Worm (Caenorhabditis elegans) whole organism, midembryonic: ENCODE measurements around the gene nhr-235.

Experiments
- T22C8.4 ChIP-seq: fragments of 200-800 bp; sonication (Bioruptor generic); IDR thresholded peaks from 2 replicates; pipeline ENCODE4 v1.3.6; 2022; ENCODE audit warnings: missing genetic modification characterization, missing compliant biosample characterization
- cog-1 ChIP-seq: sonication (generic microtip); optimal IDR thresholded peaks from 2 replicates; lab custom pipeline; 2016; ENCODE audit warnings: missing genetic modification characterization, missing compliant biosample characterization
- flt-1 ChIP-seq: fragments of 200-800 bp; sonication (Bioruptor generic); IDR thresholded peaks from 2 replicates; pipeline ENCODE4 v1.3.6; 2022; ENCODE audit warnings: missing genetic modification characterization, missing compliant biosample characterization
- klf-2 ChIP-seq: fragments of 200-800 bp; sonication (Bioruptor generic); conservative IDR thresholded peaks from 2 replicates; pipeline ENCODE4 v1.3.6; 2022; ENCODE audit warnings: missing genetic modification reagents, missing genetic modification characterization, missing compliant biosample characterization
- med-1 ChIP-seq: sonication (generic microtip); optimal IDR thresholded peaks from 2 replicates; lab custom pipeline; 2017; ENCODE audit warnings: missing genetic modification characterization, mild to moderate bottlenecking, missing compliant biosample characterization, antibody characterized with exemption, missing genetic modification reagents; ENCODE audit not compliant: insufficient read depth
- ref-1 ChIP-seq: fragments of 200-800 bp; sonication (Bioruptor generic); conservative IDR thresholded peaks from 2 replicates; pipeline ENCODE4 v1.3.6; 2022; ENCODE audit warnings: missing genetic modification reagents, missing genetic modification characterization, missing compliant biosample characterization
- tab-1 ChIP-seq: fragments of 200-800 bp; sonication (Bioruptor generic); IDR thresholded peaks from 2 replicates; pipeline ENCODE4 v1.3.6; 2022; ENCODE audit warnings: missing genetic modification characterization, missing compliant biosample characterization
- ztf-23 ChIP-seq: fragments of 200-800 bp; sonication (Bioruptor generic); IDR thresholded peaks from 2 replicates; pipeline ENCODE4 v1.3.6; 2022; ENCODE audit warnings: missing genetic modification reagents, missing genetic modification characterization, missing compliant biosample characterization
- ztf-29 ChIP-seq: fragments of 200-800 bp; sonication (Bioruptor generic); IDR thresholded peaks from 2 replicates; pipeline ENCODE4 v1.3.6; 2022; ENCODE audit warnings: missing genetic modification reagents, missing genetic modification characterization, missing compliant biosample characterization

nhr-235 gene

DNA sequence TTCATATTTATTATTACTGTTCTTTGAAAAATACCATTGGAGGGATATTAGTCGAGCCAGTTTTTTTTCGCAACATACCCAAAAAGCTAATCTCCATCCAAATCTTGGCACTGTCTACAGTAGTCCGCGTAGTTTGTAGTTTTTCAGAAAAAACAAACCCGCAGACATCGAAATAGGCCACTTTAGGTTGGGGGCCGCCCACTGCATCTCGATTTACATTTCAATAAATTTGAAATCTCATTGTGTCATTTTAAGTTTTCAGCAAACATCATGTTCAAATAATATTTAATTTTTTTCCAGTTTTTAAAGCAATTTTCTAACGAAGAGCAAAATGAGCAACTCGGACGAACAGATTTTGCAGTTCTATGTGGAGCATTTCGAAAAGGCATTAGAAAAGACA is at the start of gene nhr-235:
TSS of gene nhr-235 (plus strand) at position 301 of the 400 bp plus-strand sequence.
- TF ChIP-seq ztf-29 (GFP tag; lab: Robert Waterston, UW) (no peak), cog-1 (tag; lab: Kevin White, UChicago) (no peak), med-1 (GFP tag; lab: Kevin White, UChicago) (no peak), ztf-23 (GFP tag; lab: Robert Waterston, UW) (no peak), T22C8.4 (no peak), ref-1 (no peak)

DNA sequence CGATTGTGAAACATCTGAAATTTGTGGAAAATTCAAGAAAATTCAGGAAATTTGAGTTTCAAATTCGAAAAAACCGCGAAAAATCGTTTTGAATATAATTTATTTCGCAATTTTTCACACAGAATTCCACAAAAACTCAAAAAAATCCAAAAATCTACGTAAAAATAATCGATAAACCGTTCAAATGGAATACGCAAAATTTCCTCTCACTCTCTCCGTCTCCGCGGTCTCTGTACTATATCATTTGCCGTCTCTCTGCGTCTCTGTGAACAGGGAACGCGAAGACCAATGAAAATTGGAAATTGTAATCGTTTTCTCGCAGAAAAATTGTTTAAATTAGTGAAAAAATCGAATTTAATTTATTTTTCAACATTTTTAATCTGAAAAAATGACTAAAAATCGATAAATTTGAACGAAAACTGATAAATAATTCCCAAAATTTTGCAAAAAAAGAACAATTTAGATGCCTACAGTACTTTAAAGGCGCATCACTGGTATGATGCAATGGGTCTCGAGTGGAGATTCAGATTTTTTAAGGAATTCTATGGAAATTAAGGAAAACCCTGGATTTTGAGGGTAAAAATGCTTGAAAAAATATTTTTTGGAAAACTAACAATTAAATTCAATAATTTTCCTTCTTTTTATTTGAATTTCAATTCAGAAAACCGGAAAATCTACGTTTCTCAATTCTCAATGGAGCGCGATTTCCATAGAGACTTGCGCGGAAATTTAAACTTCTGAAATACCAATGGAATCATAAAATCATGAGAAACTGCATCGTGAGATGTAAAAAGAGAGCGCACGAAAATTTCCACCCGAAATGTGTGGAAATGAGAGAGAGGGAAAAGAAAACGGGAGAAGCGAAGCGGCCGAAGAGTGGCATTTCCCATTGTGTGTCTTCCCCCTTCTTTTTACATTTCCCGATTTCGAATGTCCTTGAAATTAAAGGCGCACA is 36.5 kb upstream of the nhr-235 start, which contains the start of the genes ceh-100 and lips-15:
TSS of gene ceh-100 (minus strand) at position 14 of the 955 bp plus-strand sequence.
TSS of gene lips-15 (plus strand) at position 720 of the 955 bp plus-strand sequence.
- TF ChIP-seq T22C8.4, result peak; percentile 44; the same call in 1 of the 2 replicates
- no peak for TF ChIP-seq ztf-29 (GFP tag; lab: Robert Waterston, UW)

DNA sequence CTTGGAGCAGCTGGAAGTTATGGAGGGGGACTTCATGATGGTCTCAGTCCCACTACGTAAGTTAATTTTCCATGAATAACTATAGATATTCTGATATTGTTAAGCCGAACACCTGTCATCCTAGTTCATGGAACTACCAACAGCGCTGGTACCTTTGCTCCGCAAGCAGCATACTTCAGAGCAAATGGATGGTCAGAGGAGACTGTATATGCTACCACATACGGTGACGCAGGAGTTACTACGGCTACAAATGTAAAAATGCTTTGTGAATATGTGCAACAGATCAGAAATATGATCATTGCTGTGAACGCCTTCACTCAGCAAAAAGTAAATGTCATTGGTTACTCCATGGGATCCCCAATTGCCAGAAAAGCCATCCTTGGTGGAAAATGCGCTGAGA is 34.4 kb upstream of the nhr-235 start:
- TF ChIP-seq tab-1, result no peak
- no peak for TF ChIP-seq ref-1
- TF ChIP-seq cog-1 (tag; lab: Kevin White, UChicago), result no peak
- TF ChIP-seq T22C8.4, result no peak
- TF ChIP-seq ztf-29 (GFP tag; lab: Robert Waterston, UW), result no peak
- no peak for TF ChIP-seq flt-1
- TF ChIP-seq klf-2 (GFP tag; lab: Robert Waterston, UW), result no peak
- no peak for TF ChIP-seq med-1 (GFP tag; lab: Kevin White, UChicago)
- TF ChIP-seq ztf-23 (GFP tag; lab: Robert Waterston, UW), result no peak

DNA sequence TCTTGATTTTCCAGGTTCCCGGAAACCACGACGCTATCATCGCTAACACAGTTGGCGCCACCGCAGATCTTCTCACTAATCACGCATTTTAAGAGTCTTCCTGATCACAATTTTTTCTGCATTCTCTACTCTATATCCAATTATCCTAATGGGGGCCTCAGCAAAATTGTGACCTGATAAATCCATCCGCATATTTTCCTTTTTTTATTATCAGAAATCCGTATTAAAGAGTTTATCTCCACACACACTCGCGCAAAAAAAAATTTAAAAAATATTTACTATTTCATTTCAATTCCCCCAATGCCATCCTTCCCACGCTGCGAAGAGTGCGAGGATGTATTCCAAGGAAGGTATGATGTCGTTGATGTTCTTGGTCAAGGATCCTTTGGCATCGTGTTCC is 33.6 kb upstream of the nhr-235 start, which contains the start of gene Y38E10A.8:
TSS of gene Y38E10A.8 (plus strand) at position 301 of the 400 bp plus-strand sequence.
- TF ChIP-seq tab-1, result no peak

DNA sequence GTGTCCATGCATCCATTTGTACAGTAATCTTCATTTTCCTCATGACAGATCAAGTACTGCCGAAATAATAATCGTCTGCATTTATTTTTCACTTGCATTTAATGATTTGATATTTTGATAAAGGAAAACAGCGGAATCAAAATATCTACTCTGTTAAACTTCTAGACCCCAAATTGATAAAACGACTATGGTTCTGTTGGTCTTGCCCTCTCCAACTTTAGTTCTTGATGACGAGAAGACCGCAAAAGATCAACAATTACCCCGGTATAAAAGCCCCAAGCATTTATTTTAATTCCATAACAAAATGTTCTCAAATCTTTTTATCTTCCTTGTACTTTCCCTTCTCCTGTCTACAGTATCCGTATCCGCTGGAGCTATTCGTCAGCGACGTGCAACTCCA is 31.8 kb upstream of the nhr-235 start, which contains the start of gene Y38E10A.9:
TSS of gene Y38E10A.9 (plus strand) at position 301 of the 400 bp plus-strand sequence.
- TF ChIP-seq tab-1, result no peak
- TF ChIP-seq ztf-23 (GFP tag; lab: Robert Waterston, UW), result no peak
- TF ChIP-seq ref-1, result no peak
- TF ChIP-seq klf-2 (GFP tag; lab: Robert Waterston, UW), result no peak
- TF ChIP-seq cog-1 (tag; lab: Kevin White, UChicago), result no peak
- TF ChIP-seq flt-1, result no peak
- TF ChIP-seq ztf-29 (GFP tag; lab: Robert Waterston, UW), result no peak
- no peak for TF ChIP-seq med-1 (GFP tag; lab: Kevin White, UChicago)
- TF ChIP-seq T22C8.4, result no peak

DNA sequence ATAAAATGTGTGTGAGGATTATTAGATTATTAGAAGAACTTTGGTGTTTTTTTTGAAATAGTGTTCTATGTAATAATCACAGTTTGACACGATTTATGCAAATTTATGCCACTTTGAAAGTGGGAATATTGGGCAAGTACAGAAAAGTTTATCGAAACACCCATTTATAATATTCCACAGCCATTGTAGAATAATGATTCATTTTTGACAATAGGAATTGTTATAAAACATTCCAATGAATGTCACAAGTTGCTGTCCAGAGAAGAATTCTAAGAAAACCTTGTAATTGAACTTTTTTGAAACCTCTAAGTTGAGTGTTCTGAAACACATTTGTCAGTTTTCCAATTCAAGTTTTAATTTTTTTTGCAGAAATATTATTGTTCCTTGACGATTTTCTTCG is 28.3 kb upstream of the nhr-235 start, which contains the start of gene nspe-4:
TSS of gene nspe-4 (plus strand) at position 301 of the 400 bp plus-strand sequence.
- TF ChIP-seq T22C8.4, result no peak
- no peak for TF ChIP-seq klf-2 (GFP tag; lab: Robert Waterston, UW)
- no peak for TF ChIP-seq ref-1
- no peak for TF ChIP-seq med-1 (GFP tag; lab: Kevin White, UChicago)

DNA sequence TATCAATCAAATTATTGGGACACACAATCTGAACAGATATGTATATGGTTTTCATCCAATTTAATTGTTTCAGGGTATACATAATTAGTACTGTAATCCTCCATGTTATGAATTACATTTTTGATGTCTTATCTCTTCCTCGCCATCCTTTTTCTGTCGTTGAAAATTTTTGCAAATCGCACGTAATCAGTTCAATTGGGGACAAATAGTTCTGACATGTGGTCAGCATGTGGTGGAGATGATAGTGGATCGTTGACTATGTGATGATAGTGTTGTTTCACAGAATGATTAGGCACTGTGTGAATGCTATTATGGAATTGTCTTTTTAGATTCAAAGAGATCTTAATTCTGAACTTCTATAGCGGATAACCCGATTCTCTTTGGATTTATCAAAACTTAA is 25.1 kb upstream of the nhr-235 start:
- TF ChIP-seq ztf-29 (GFP tag; lab: Robert Waterston, UW), result no peak
- TF ChIP-seq cog-1 (tag; lab: Kevin White, UChicago), result no peak
- no peak for TF ChIP-seq tab-1
- no peak for TF ChIP-seq med-1 (GFP tag; lab: Kevin White, UChicago)
- no peak for TF ChIP-seq T22C8.4
- TF ChIP-seq flt-1, result no peak
- TF ChIP-seq klf-2 (GFP tag; lab: Robert Waterston, UW), result no peak
- TF ChIP-seq ref-1, result no peak
- no peak for TF ChIP-seq ztf-23 (GFP tag; lab: Robert Waterston, UW)

DNA sequence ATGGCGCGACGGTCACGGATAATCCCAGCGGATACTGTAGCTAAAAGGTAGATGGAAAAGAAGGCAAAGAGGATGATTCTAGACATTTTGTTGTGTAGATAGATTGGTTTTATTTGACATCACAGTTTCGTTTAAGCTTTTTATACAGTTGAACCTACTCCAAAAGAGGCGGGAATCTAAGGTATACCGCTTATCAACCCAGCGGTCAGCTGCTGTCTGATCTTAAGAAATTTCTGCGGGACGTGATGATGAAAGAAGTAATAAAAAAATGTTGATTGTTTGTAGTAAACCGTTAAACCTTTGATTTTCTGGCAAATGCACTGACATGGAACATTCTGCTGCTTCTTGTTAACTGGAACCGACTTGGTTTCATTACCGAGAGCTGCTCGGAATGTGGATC is 24.4 kb upstream of the nhr-235 start, which contains the start of gene nspe-6:
TSS of gene nspe-6 (minus strand) at position 101 of the 400 bp plus-strand sequence.
- TF ChIP-seq ztf-23 (GFP tag; lab: Robert Waterston, UW) (no peak), ref-1 (no peak), T22C8.4 (no peak), tab-1 (no peak), klf-2 (GFP tag; lab: Robert Waterston, UW) (no peak), cog-1 (tag; lab: Kevin White, UChicago) (no peak), med-1 (GFP tag; lab: Kevin White, UChicago) (no peak), flt-1 (no peak), ztf-29 (GFP tag; lab: Robert Waterston, UW) (no peak)

DNA sequence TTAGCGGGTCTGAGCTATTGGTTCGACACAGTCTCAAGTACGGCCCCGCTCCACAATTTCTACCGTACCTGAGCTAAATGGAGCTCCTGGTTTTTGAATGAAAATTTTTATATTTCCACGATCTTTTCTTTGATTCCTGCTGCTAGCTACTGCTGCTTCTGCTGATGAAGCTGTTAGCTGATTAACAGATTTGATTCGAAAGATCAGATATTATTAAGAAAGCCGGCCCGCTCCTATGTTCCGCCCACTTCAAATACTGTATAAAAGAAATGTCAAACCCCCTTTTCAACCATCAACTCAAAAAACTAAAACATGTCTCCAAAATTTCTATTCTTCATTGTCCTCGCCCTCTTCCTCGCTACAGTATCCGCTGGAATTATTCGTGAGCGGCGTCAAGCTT is 22.9 kb upstream of the nhr-235 start, which contains the start of gene nspe-3:
TSS of gene nspe-3 (plus strand) at position 301 of the 400 bp plus-strand sequence.
- TF ChIP-seq tab-1 (no peak), med-1 (GFP tag; lab: Kevin White, UChicago) (no peak), cog-1 (tag; lab: Kevin White, UChicago) (no peak), flt-1 (no peak), ztf-23 (GFP tag; lab: Robert Waterston, UW) (no peak), klf-2 (GFP tag; lab: Robert Waterston, UW) (no peak)

DNA sequence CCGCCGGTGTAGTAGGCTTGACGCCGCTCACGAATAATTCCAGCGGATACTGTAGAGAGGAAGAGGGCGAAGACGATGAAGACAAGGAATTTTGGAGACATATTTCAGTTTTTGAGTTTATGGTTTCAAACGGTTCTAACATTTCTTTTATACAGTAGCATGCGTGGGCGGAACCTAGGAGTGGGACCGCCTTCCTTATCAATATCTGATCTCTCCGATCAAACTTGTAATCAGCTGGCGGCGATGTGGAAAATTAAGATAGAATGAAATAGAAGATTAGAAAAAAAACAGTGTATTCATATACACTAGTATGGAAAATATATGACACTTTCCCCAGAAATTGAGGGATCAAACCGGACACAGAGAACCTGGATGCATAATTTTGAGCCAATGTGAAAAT is 21.2 kb upstream of the nhr-235 start, which contains the start of gene nspe-2:
TSS of gene nspe-2 (minus strand) at position 101 of the 400 bp plus-strand sequence.
- TF ChIP-seq flt-1 (no peak), klf-2 (GFP tag; lab: Robert Waterston, UW) (no peak), med-1 (GFP tag; lab: Kevin White, UChicago) (no peak), T22C8.4 (no peak), ztf-29 (GFP tag; lab: Robert Waterston, UW) (no peak), cog-1 (tag; lab: Kevin White, UChicago) (no peak), ref-1 (no peak), tab-1 (no peak), ztf-23 (GFP tag; lab: Robert Waterston, UW) (no peak)
